Worm (Caenorhabditis elegans): Measurements from ENCODE around the gene clec-132.

DNA sequence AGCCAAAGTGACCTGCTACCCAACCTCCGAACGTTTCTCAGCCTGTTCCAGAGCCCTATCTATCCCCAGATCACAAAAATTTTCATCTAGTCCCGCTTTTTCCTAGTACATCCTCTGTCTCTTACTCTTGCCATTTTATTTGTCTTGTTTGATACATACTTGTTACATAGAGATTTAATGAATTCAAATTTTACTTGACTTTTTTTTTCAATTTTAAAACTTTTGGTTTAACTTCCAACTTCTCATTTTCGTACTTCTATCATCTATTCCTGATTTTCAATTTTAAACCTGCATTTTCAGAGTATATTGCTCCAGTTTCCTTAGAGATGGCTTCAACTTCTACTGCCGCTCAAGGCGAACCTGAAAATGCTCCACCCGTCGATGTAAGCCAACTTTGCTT lies 50.0 kb downstream of the clec-132 start, which contains the start of gene M151.3:
- no peak for TF ChIP-seq him-1 (tag; optimal IDR thresholded peaks at IDR 0.05)
- TF ChIP-seq W03F9.2 (tag; optimal IDR thresholded peaks at IDR 0.05) = no peak
